Worm (Caenorhabditis elegans): ENCODE results near the gene clec-135.

DNA sequence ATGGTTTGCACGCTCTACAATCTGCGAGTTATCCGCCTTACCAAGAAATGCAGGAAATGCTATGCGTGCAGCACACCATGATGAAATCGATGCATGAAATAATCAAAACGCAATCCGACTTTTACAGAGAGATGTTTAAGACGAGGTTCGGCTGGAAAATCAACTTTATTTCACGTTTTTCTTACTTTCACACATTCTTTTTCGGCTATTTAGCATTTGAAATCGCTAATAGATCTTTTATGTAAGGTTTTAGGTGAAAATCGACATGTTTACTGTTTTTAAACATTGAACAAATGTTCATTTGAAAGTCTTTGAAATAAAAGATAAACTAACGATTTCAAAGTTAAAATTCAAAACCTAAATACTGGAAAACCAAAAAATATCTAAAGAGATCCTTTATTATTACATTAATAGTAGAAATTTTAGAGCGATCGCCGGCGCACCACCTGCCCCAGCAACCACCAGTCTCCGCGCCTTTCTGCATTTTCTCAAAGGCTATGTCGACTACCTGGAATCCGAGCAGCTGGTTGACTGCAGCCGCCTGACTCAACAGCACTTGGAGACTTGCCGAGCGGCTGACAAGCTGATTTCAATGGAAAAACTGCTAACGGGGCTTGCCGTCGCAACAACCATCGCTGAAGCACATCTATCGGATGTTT is 30.3 kb downstream of the clec-135 start:
- no peak for TF ChIP-seq him-1 (tag; optimal IDR thresholded peaks at IDR 0.05)
- TF ChIP-seq dao-5 (tag; optimal IDR thresholded peaks at IDR 0.05): no peak
